Worm (Caenorhabditis elegans) whole organism, young adult: ENCODE measurements around the gene C01C4.3.

Source experiments
- B0019.2 ChIP-seq: fragments of 200-800 bp; sonication (Bioruptor generic); conservative IDR thresholded peaks from 2 replicates; pipeline ENCODE4 v1.3.6; 2022; ENCODE audit warnings: missing genetic modification reagents, missing genetic modification characterization, missing compliant biosample characterization
- C17E4.6 ChIP-seq: fragments of 200-800 bp; sonication (Bioruptor generic); IDR thresholded peaks from 2 replicates; pipeline ENCODE4 v1.3.6; 2022; ENCODE audit warnings: missing genetic modification reagents, missing genetic modification characterization, missing compliant biosample characterization
- D2030.7 ChIP-seq: fragments of 200-800 bp; sonication (Bioruptor generic); IDR thresholded peaks from 2 replicates; pipeline ENCODE4 v1.3.6; 2022; ENCODE audit warnings: missing genetic modification reagents, missing genetic modification characterization, missing compliant biosample characterization
- F23B12.7 ChIP-seq: sonication (generic microtip); optimal IDR thresholded peaks from 2 replicates; lab custom pipeline; 2017; ENCODE audit warnings: missing genetic modification characterization, mild to moderate bottlenecking, missing compliant biosample characterization, antibody characterized with exemption, moderate library complexity; ENCODE audit not compliant: insufficient read depth
- F39B2.1 ChIP-seq: fragments of 200-800 bp; sonication (Bioruptor generic); IDR thresholded peaks from 2 replicates; pipeline ENCODE4 v1.3.6; 2022; ENCODE audit warnings: missing genetic modification reagents, missing genetic modification characterization, missing compliant biosample characterization
- F55B11.4 ChIP-seq: sonication (generic microtip); optimal IDR thresholded peaks from 2 replicates; lab custom pipeline; 2016; ENCODE audit warnings: missing compliant biosample characterization, missing genetic modification characterization, borderline replicate concordance; ENCODE audit not compliant: insufficient read depth
- K11D2.4 ChIP-seq: fragments of 200-800 bp; sonication (Bioruptor generic); IDR thresholded peaks from 2 replicates; pipeline ENCODE4 v1.3.6; 2022; ENCODE audit warnings: missing genetic modification reagents, missing genetic modification characterization, missing compliant biosample characterization
- K12H6.12 ChIP-seq: fragments of 200-800 bp; sonication (Bioruptor generic); optimal IDR thresholded peaks from 2 replicates; lab custom pipeline; 2018; ENCODE audit warnings: mild to moderate bottlenecking, missing genetic modification characterization, missing compliant biosample characterization
- T07F8.4 ChIP-seq: sonication (generic microtip); optimal IDR thresholded peaks from 2 replicates; lab custom pipeline; 2016; ENCODE audit warnings: mild to moderate bottlenecking, missing genetic modification characterization, moderate library complexity, missing compliant biosample characterization
- Y53F4B.3 ChIP-seq: fragments of 200-800 bp; sonication (Bioruptor generic); IDR thresholded peaks from 2 replicates; pipeline ENCODE4 v1.3.6; 2022; ENCODE audit warnings: missing genetic modification reagents, missing genetic modification characterization, missing compliant biosample characterization
- Y56A3A.18 ChIP-seq: fragments of 200-800 bp; sonication (Bioruptor generic); IDR thresholded peaks from 2 replicates; pipeline ENCODE4 v1.3.6; 2022; ENCODE audit warnings: missing genetic modification reagents, missing genetic modification characterization, missing compliant biosample characterization
- Y79H2A.3 ChIP-seq: fragments of 200-800 bp; sonication (Bioruptor generic); conservative IDR thresholded peaks from 2 replicates; pipeline ENCODE4 v1.3.6; 2022; ENCODE audit warnings: missing genetic modification reagents, missing genetic modification characterization, missing compliant biosample characterization
- Y95B8A.8 ChIP-seq: fragments of 200-800 bp; sonication (Bioruptor generic); IDR thresholded peaks from 2 replicates; pipeline ENCODE4 v1.3.6; 2022; ENCODE audit warnings: missing genetic modification reagents, missing genetic modification characterization, missing compliant biosample characterization
- ama-1 ChIP-seq, 3 experiments: fragments of 150-350 bp in 1 of 3; sonication (generic microtip) in 2 of 3; optimal IDR thresholded peaks; 2 replicates each; lab custom pipeline; 2014 to 2018; ENCODE audit warnings: missing biosample characterization in 2 of 3, missing genetic modification characterization in 2 of 3, missing genetic modification reagents in 2 of 3
- athp-1 ChIP-seq: sonication (generic microtip); optimal IDR thresholded peaks from 2 replicates; lab custom pipeline; 2017; ENCODE audit warnings: mild to moderate bottlenecking, missing genetic modification characterization, missing compliant biosample characterization
- attf-5 ChIP-seq: fragments of 200-800 bp; sonication (Bioruptor generic); optimal IDR thresholded peaks from 2 replicates; lab custom pipeline; 2018; ENCODE audit warnings: mild to moderate bottlenecking, missing genetic modification characterization, missing compliant biosample characterization
- bed-1 ChIP-seq: fragments of 200-800 bp; sonication (Bioruptor generic); IDR thresholded peaks from 2 replicates; pipeline ENCODE4 v1.3.6; 2022; ENCODE audit warnings: missing genetic modification reagents, missing genetic modification characterization, missing compliant biosample characterization
- cebp-1 ChIP-seq, 2 experiments: fragments of 200-800 bp in 1 of 2; sonication (Bioruptor generic) in 1 of 2; sonication (generic microtip) in 1 of 2; IDR thresholded peaks in 1 of 2; optimal IDR thresholded peaks in 1 of 2; 2 replicates each; pipeline versions ENCODE4 v1.3.6 to Lab custom; 2017 to 2022; ENCODE audit warnings: missing compliant biosample characterization in 2 of 2, missing genetic modification characterization in 2 of 2, mild to moderate bottlenecking in 1 of 2, missing genetic modification reagents in 1 of 2, moderate library complexity in 1 of 2
- cebp-2 ChIP-seq: fragments of 200-800 bp; sonication (Bioruptor generic); IDR thresholded peaks from 2 replicates; pipeline ENCODE4 v1.3.6; 2022; ENCODE audit warnings: missing genetic modification characterization, missing compliant biosample characterization
- ceh-79 ChIP-seq: sonication (generic microtip); optimal IDR thresholded peaks from 2 replicates; lab custom pipeline; 2017; ENCODE audit warnings: mild to moderate bottlenecking, missing genetic modification characterization, missing compliant biosample characterization
- chd-7 ChIP-seq: sonication (generic microtip); optimal IDR thresholded peaks from 2 replicates; lab custom pipeline; 2016; ENCODE audit warnings: mild to moderate bottlenecking, missing genetic modification characterization, moderate library complexity, missing compliant biosample characterization
- efl-1 ChIP-seq: fragments of 150-350 bp; optimal IDR thresholded peaks from 2 replicates; lab custom pipeline; 2014; ENCODE audit warnings: missing biosample characterization, missing genetic modification reagents, missing genetic modification characterization
- egl-44 ChIP-seq: fragments of 200-800 bp; sonication (Bioruptor generic); IDR thresholded peaks from 2 replicates; pipeline ENCODE4 v1.3.6; 2022; ENCODE audit warnings: missing genetic modification reagents, missing genetic modification characterization, missing compliant biosample characterization
- ekl-4 ChIP-seq: fragments of 200-800 bp; sonication (Bioruptor generic); IDR thresholded peaks from 2 replicates; pipeline ENCODE4 v1.3.6; 2022; ENCODE audit warnings: missing genetic modification reagents, missing genetic modification characterization, missing compliant biosample characterization
- gei-17 ChIP-seq: fragments of 200-800 bp; sonication (Bioruptor generic); optimal IDR thresholded peaks from 2 replicates; lab custom pipeline; 2018; ENCODE audit warnings: mild to moderate bottlenecking, missing genetic modification characterization, missing compliant biosample characterization
- hmg-1.2 ChIP-seq: fragments of 200-800 bp; sonication (Bioruptor generic); IDR thresholded peaks from 2 replicates; pipeline ENCODE4 v1.3.6; 2022; ENCODE audit warnings: missing genetic modification reagents, missing genetic modification characterization, missing compliant biosample characterization
- lag-1 ChIP-seq: fragments of 200-800 bp; sonication (Bioruptor generic); IDR thresholded peaks from 2 replicates; pipeline ENCODE4 v1.3.6; 2022; ENCODE audit warnings: missing genetic modification reagents, missing genetic modification characterization, missing compliant biosample characterization
- lin-26 ChIP-seq: fragments of 200-800 bp; sonication (Bioruptor generic); IDR thresholded peaks from 2 replicates; pipeline ENCODE4 v1.3.6; 2022; ENCODE audit warnings: missing genetic modification reagents, missing genetic modification characterization, missing compliant biosample characterization
- lir-1 ChIP-seq: fragments of 200-800 bp; sonication (Bioruptor generic); conservative IDR thresholded peaks from 2 replicates; pipeline ENCODE4 v1.3.6; 2022; ENCODE audit warnings: missing genetic modification reagents, missing genetic modification characterization, missing compliant biosample characterization
- madf-6 ChIP-seq: fragments of 200-800 bp; sonication (Bioruptor generic); IDR thresholded peaks from 2 replicates; pipeline ENCODE4 v1.3.6; 2022; ENCODE audit warnings: missing genetic modification reagents, missing genetic modification characterization, missing compliant biosample characterization
- mel-28 ChIP-seq: sonication (generic microtip); optimal IDR thresholded peaks from 2 replicates; lab custom pipeline; 2016; ENCODE audit warnings: borderline replicate concordance, mild to moderate bottlenecking, missing genetic modification characterization, missing compliant biosample characterization
- mxl-1 ChIP-seq: sonication (generic microtip); optimal IDR thresholded peaks from 2 replicates; lab custom pipeline; 2016; ENCODE audit warnings: missing genetic modification characterization, missing compliant biosample characterization
- nfya-1 ChIP-seq: sonication (generic microtip); optimal IDR thresholded peaks from 2 replicates; lab custom pipeline; 2017; ENCODE audit warnings: antibody characterized with exemption, missing compliant biosample characterization, missing genetic modification characterization, borderline replicate concordance; ENCODE audit not compliant: insufficient read depth
- nhr-179 ChIP-seq: sonication (generic microtip); optimal IDR thresholded peaks from 2 replicates; lab custom pipeline; 2016; ENCODE audit warnings: mild to moderate bottlenecking, missing genetic modification characterization, missing compliant biosample characterization
- nhr-27 ChIP-seq: fragments of 200-800 bp; sonication (Bioruptor generic); optimal IDR thresholded peaks from 2 replicates; lab custom pipeline; 2018; ENCODE audit warnings: mild to moderate bottlenecking, missing genetic modification characterization, moderate library complexity, missing compliant biosample characterization
- nhr-80 ChIP-seq: sonication (generic microtip); optimal IDR thresholded peaks from 2 replicates; lab custom pipeline; 2016; ENCODE audit warnings: missing genetic modification characterization, missing compliant biosample characterization
- snpc-1.1 ChIP-seq: sonication (generic microtip); optimal IDR thresholded peaks from 2 replicates; lab custom pipeline; 2017; ENCODE audit warnings: missing genetic modification characterization, mild to moderate bottlenecking, missing compliant biosample characterization, antibody characterized with exemption, moderate library complexity, missing genotype, missing genetic modification reagents; ENCODE audit not compliant: insufficient read depth
- snpc-1.3 ChIP-seq: sonication (generic microtip); optimal IDR thresholded peaks from 2 replicates; lab custom pipeline; 2017; ENCODE audit warnings: missing genetic modification characterization, mild to moderate bottlenecking, missing compliant biosample characterization, antibody characterized with exemption, moderate library complexity, missing genotype, missing genetic modification reagents; ENCODE audit not compliant: insufficient read depth
- unc-62 ChIP-seq: fragments of 150-350 bp; optimal IDR thresholded peaks from 2 replicates; lab custom pipeline; 2014; ENCODE audit warnings: missing biosample characterization, missing genetic modification reagents, missing genetic modification characterization
- xnd-1 ChIP-seq: sonication (generic microtip); optimal IDR thresholded peaks from 2 replicates; lab custom pipeline; 2016; ENCODE audit warnings: missing genotype, missing genetic modification reagents, missing genetic modification characterization, missing compliant biosample characterization
- ztf-22 ChIP-seq: fragments of 200-800 bp; sonication (Bioruptor generic); optimal IDR thresholded peaks from 2 replicates; lab custom pipeline; 2018; ENCODE audit warnings: mild to moderate bottlenecking, missing genetic modification characterization, moderate library complexity, missing compliant biosample characterization
- ztf-26 ChIP-seq: sonication (generic microtip); optimal IDR thresholded peaks from 2 replicates; lab custom pipeline; 2017; ENCODE audit warnings: missing genetic modification characterization, missing compliant biosample characterization
- ztf-3 ChIP-seq: fragments of 200-800 bp; sonication (Bioruptor generic); optimal IDR thresholded peaks from 2 replicates; lab custom pipeline; 2018; ENCODE audit warnings: mild to moderate bottlenecking, missing genetic modification characterization, missing compliant biosample characterization

C01C4.3 gene

ce11 chrX:3694172-3694571 lies 2.5 kb upstream of the C01C4.3 start (continued):
- TF ChIP-seq ama-1 (optimal IDR thresholded peaks at IDR 0.05; lab: Kevin White, UChicago) (no peak), ama-1 (GFP tag; optimal IDR thresholded peaks at IDR 0.05; lab: Kevin White, UChicago) (no peak), bed-1 (GFP tag; lab: Robert Waterston, UW) (no peak), F39B2.1 (GFP tag; lab: Robert Waterston, UW) (no peak), hmg-1.2 (GFP tag; lab: Robert Waterston, UW) (peak; percentile 59; the same call in 1 of the 2 replicates), chd-7 (tag; lab: Kevin White, UChicago) (peak; percentile 77), ztf-3 (GFP tag; lab: Kevin White, UChicago) (no peak), lin-26 (GFP tag; lab: Robert Waterston, UW) (peak; percentile 61; the same call in 1 of the 2 replicates), F23B12.7 (tag; lab: Kevin White, UChicago) (no peak), cebp-1 (GFP tag; IDR thresholded peaks at IDR 0.05; lab: Robert Waterston, UW) (0 out of 2 replicates have a peak, but pooled peaks have one; percentile 15), cebp-1 (tag; optimal IDR thresholded peaks at IDR 0.05; lab: Kevin White, UChicago) (peak; percentile 64), ztf-22 (GFP tag; lab: Kevin White, UChicago) (no peak), gei-17 (no peak), ztf-26 (tag; lab: Kevin White, UChicago) (peak; percentile 8)
- TF ChIP-seq, all 124 proteins: peak for 24

ce11 chrX:3695826-3696225 lies 877 bp upstream of the C01C4.3 start:
- no peak for TF ChIP-seq T07F8.4 (tag; lab: Kevin White, UChicago)
- TF ChIP-seq lin-26 (GFP tag; lab: Robert Waterston, UW) = 0 out of 2 replicates have a peak, but pooled peaks have one; percentile 19
- TF ChIP-seq cebp-1 (GFP tag; IDR thresholded peaks at IDR 0.05; lab: Robert Waterston, UW) = no peak
- TF ChIP-seq cebp-1 (tag; optimal IDR thresholded peaks at IDR 0.05; lab: Kevin White, UChicago) = peak; percentile 49
- TF ChIP-seq, all 124 proteins: peak for 2

- peak; percentile 40; the same call in 1 of the 2 replicates for TF ChIP-seq B0019.2 (GFP tag; lab: Robert Waterston, UW)
- no peak for TF ChIP-seq Y53F4B.3 (GFP tag; lab: Robert Waterston, UW)
- peak; percentile 73; the same call in 1 of the 2 replicates for TF ChIP-seq lir-1 (GFP tag; lab: Robert Waterston, UW)
- peak; percentile 80 for TF ChIP-seq snpc-1.3
- peak; percentile 60 for TF ChIP-seq athp-1 (tag; lab: Kevin White, UChicago)
- TF ChIP-seq mxl-1 (tag; lab: Kevin White, UChicago) = peak; percentile 66
- TF ChIP-seq K11D2.4 = peak; percentile 76
- peak; percentile 80; the same call in 1 of the 2 replicates for TF ChIP-seq Y56A3A.18
- TF ChIP-seq nfya-1 (tag; lab: Kevin White, UChicago) = no peak
- no peak for TF ChIP-seq F55B11.4 (tag; lab: Kevin White, UChicago)
- TF ChIP-seq ekl-4 (GFP tag; lab: Robert Waterston, UW) = peak; percentile 86
- no peak for TF ChIP-seq xnd-1
- TF ChIP-seq unc-62 (GFP tag; lab: Kevin White, UChicago) = no peak
- TF ChIP-seq Y95B8A.8 = no peak
- no peak for TF ChIP-seq C17E4.6
- peak; percentile 50 for TF ChIP-seq K12H6.12
- TF ChIP-seq attf-5 = peak; percentile 71
- peak; percentile 16 for TF ChIP-seq ceh-79
- TF ChIP-seq mel-28 (tag; lab: Kevin White, UChicago) = peak; percentile 53
- peak; percentile 64 for TF ChIP-seq D2030.7 (GFP tag; lab: Robert Waterston, UW)
- peak; percentile 10 for TF ChIP-seq nhr-179 (tag; lab: Kevin White, UChicago)
- peak; percentile 16 for TF ChIP-seq nhr-80 (tag; lab: Kevin White, UChicago)
- TF ChIP-seq egl-44 (GFP tag; lab: Robert Waterston, UW) = peak; percentile 70
- no peak for TF ChIP-seq Y79H2A.3
- no peak for TF ChIP-seq lag-1 (GFP tag; lab: Robert Waterston, UW)
- peak; percentile 55 for TF ChIP-seq snpc-1.1 (tag; lab: Kevin White, UChicago)
- no peak for TF ChIP-seq nhr-27 (tag; lab: Kevin White, UChicago)
- TF ChIP-seq efl-1 = no peak
- peak; percentile 49; the same call in 1 of the 2 replicates for TF ChIP-seq madf-6
- 0 out of 2 replicates have a peak, but pooled peaks have one; percentile 55 for TF ChIP-seq cebp-2 (GFP tag; lab: Robert Waterston, UW)
These were observed 920 bp downstream of the C01C4.3 start for ce11 chrX:3697623-3698022.
